Worm (Caenorhabditis elegans) whole organism, early embryonic: ENCODE data around the gene C33D3.3.

ENCODE experiments used
- B0310.2 ChIP-seq: sonication (generic microtip); optimal IDR thresholded peaks from 2 replicates; lab custom pipeline; 2016; ENCODE audit warnings: mild to moderate bottlenecking, missing genetic modification characterization, missing compliant biosample characterization
- F13C5.2 ChIP-seq: sonication (generic microtip); optimal IDR thresholded peaks from 2 replicates; lab custom pipeline; 2017; ENCODE audit warnings: mild to moderate bottlenecking, missing genetic modification characterization, inconsistent platforms, missing compliant biosample characterization
- aly-1 ChIP-seq: sonication (generic microtip); optimal IDR thresholded peaks from 2 replicates; lab custom pipeline; 2016; ENCODE audit warnings: missing genetic modification characterization, missing compliant biosample characterization
- ama-1 ChIP-seq: fragments of 150-350 bp; optimal IDR thresholded peaks from 2 replicates; lab custom pipeline; 2014
- ceh-13 ChIP-seq: fragments of 200-800 bp; sonication (Bioruptor generic); optimal IDR thresholded peaks from 2 replicates; lab custom pipeline; 2018; ENCODE audit warnings: mild to moderate bottlenecking, missing genetic modification characterization, missing compliant biosample characterization
- ceh-36 ChIP-seq: sonication (generic microtip); optimal IDR thresholded peaks from 2 replicates; lab custom pipeline; 2016; ENCODE audit warnings: missing genetic modification characterization, inconsistent platforms, missing compliant biosample characterization
- ets-7 ChIP-seq: sonication (generic microtip); optimal IDR thresholded peaks from 2 replicates; lab custom pipeline; 2016; ENCODE audit warnings: missing genotype, missing genetic modification characterization, missing compliant biosample characterization
- flt-1 ChIP-seq: fragments of 200-800 bp; sonication (Bioruptor generic); IDR thresholded peaks from 2 replicates; pipeline ENCODE4 v1.3.6; 2022; ENCODE audit warnings: missing genetic modification characterization, missing compliant biosample characterization
- hmbx-1 ChIP-seq: sonication (generic microtip); optimal IDR thresholded peaks from 2 replicates; lab custom pipeline; 2016; ENCODE audit warnings: mild to moderate bottlenecking, missing genetic modification characterization, missing compliant biosample characterization
- hmg-4 ChIP-seq: fragments of 200-800 bp; sonication (Bioruptor generic); optimal IDR thresholded peaks from 2 replicates; lab custom pipeline; 2018; ENCODE audit warnings: mild to moderate bottlenecking, missing genetic modification characterization, missing compliant biosample characterization
- hnd-1 ChIP-seq: sonication (generic microtip); optimal IDR thresholded peaks from 2 replicates; lab custom pipeline; 2016; ENCODE audit warnings: missing genetic modification characterization, missing compliant biosample characterization
- pes-1 ChIP-seq: fragments of 200-800 bp; sonication (Bioruptor generic); IDR thresholded peaks from 2 replicates; pipeline ENCODE4 v1.3.6; 2022; ENCODE audit warnings: missing genetic modification reagents, missing genetic modification characterization, missing compliant biosample characterization
- scrt-1 ChIP-seq: fragments of 200-800 bp; sonication (Bioruptor generic); IDR thresholded peaks from 2 replicates; pipeline ENCODE4 v1.3.6; 2022; ENCODE audit warnings: missing genetic modification characterization, missing compliant biosample characterization
- sea-1 ChIP-seq: fragments of 200-800 bp; sonication (Bioruptor generic); conservative IDR thresholded peaks from 2 replicates; pipeline ENCODE4 v1.3.6; 2022; ENCODE audit warnings: missing genetic modification characterization, missing compliant biosample characterization
- tbx-11 ChIP-seq: fragments of 200-800 bp; sonication (Bioruptor generic); IDR thresholded peaks from 2 replicates; pipeline ENCODE4 v1.3.6; 2022; ENCODE audit warnings: missing genetic modification characterization, missing compliant biosample characterization
- tbx-37 ChIP-seq: fragments of 200-800 bp; sonication (Bioruptor generic); conservative IDR thresholded peaks from 2 replicates; pipeline ENCODE4 v1.3.6; 2022; ENCODE audit warnings: missing genetic modification reagents, missing genetic modification characterization, missing compliant biosample characterization
- tra-4 ChIP-seq: sonication (generic microtip); optimal IDR thresholded peaks from 2 replicates; lab custom pipeline; 2017; ENCODE audit warnings: missing genetic modification characterization, missing compliant biosample characterization

C33D3.3 gene

DNA sequence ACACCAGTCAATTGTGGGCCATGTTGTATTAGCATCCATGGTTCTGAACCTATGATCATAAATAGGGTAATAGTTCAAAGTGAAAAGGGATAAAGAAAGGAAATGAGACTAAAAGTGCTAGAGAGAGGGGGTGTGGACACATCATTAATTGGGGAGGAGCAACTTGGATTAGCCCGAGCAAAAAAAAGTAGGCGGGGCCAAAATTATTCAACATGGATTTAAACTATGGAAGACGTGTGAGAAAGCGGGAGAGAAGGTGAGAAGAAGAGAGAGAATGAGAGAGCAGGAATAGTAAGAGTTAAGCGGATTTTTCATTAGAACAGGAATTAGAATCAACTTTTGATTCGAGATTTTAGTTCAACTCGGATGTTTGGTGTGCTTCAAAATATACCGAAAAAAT is 21.6 kb upstream of the C33D3.3 start, which contains the start of gene C39B10.1:
TSS of gene C39B10.1 (minus strand) at position 101 of the 400 bp plus-strand sequence.
- TF ChIP-seq tra-4 (tag; lab: Kevin White, UChicago): no peak
- TF ChIP-seq hmbx-1 (tag; lab: Kevin White, UChicago): no peak
- no peak for TF ChIP-seq scrt-1 (GFP tag; lab: Robert Waterston, UW)
- TF ChIP-seq F13C5.2 (tag; lab: Kevin White, UChicago): no peak
- TF ChIP-seq pes-1 (GFP tag; lab: Robert Waterston, UW): no peak
- TF ChIP-seq hmg-4: no peak

DNA sequence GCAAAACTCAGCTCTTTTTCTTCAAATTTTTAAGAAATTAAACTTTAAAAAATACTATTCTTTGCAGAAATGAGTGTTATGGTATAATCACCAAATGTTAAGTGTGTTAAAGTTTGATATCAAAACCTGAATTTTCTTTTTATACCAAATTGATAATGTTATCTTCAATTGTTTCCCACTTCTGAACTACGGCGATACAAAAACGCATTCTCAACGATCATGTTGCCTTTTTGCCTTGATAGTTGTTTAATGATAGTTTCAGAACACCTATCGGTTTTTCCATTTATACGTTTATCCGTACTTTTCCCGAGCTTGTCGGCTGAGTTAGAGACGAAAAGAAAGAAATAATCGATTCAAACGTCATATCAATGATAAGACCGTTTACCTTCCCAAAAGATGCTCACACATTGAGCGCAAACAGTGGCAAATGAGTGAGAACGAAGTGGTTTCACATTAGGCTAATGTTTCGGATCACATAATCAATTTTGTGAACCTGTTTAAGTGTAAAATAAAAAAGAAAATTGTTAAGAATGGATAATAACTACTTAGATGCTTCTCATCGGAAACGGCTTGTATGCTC is 10.1 kb upstream of the C33D3.3 start, which contains the start of gene elt-4:
TSS of gene elt-4 (plus strand) at position 530 of the 580 bp plus-strand sequence.
- TF ChIP-seq pes-1 (GFP tag; lab: Robert Waterston, UW) (no peak), F13C5.2 (tag; lab: Kevin White, UChicago) (no peak)

DNA sequence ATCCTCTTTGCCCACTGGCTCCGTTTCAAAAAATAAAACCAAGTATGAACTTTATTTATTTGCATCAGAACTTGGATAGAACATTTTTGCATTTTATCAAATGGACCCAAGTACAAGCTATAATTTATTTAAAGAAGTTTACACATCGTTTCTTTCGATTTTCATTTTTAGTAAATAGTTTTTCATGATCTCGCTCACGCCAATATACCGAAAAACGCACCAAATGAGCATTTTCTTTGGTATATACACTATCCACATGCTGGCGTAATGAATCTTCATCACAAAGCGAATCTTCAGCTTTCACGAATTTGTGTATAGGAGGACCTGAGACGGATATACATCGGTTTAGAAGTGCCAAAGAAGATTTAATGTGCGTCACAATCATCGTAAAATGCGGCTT is 8.6 kb upstream of the C33D3.3 start, which contains the start of gene C39B10.7:
TSS of gene C39B10.7 (plus strand) at position 301 of the 400 bp plus-strand sequence.
- TF ChIP-seq ceh-13 (GFP tag; lab: Kevin White, UChicago): no peak
- TF ChIP-seq tra-4 (tag; lab: Kevin White, UChicago): no peak
- no peak for TF ChIP-seq B0310.2 (tag; lab: Kevin White, UChicago)
- no peak for TF ChIP-seq hmbx-1 (tag; lab: Kevin White, UChicago)
- TF ChIP-seq hmg-4: no peak
- no peak for TF ChIP-seq aly-1 (tag; lab: Kevin White, UChicago)
- TF ChIP-seq pes-1 (GFP tag; lab: Robert Waterston, UW): no peak
- no peak for TF ChIP-seq tbx-37 (GFP tag; lab: Robert Waterston, UW)
- TF ChIP-seq sea-1: no peak
- TF ChIP-seq ceh-36: no peak
- TF ChIP-seq hnd-1 (tag; lab: Kevin White, UChicago): no peak

DNA sequence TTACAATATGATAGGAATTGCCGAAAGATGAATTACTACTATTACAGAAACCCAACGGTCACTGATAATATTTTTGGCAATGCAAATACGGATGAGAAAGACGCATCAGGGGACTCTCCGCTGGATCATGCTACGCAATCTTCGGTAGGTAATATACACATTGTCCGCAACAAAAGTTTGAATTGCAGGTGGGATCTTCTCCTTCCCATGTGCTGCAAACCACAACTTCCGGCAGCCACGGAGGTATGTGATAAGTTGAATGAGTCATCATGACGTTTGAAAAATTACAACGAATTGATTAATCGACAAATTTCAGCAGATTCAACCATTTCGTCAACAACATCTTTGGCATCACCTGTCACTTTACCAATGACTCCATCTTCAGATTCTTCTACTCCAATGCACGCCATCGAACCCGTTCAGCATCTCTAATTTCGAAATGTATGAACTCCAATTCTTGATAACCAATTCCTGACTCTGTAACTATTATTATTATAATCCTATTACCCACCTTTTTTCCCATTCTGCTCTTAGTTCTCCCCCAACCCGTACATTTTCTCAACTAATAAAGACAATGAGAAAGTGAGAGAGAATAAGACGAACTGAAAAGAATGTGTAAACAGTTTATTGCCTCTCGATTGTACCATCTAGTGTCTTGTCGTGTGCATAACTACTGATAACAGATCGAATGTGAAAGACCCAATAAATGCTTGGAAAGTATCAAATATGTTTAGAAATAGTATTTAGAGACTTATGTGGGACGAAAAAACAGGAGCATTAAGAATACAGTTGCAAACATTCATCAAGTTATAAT is 7.8 kb upstream of the C33D3.3 start:
- TF ChIP-seq hmg-4 (no peak), F13C5.2 (tag; lab: Kevin White, UChicago) (no peak), ama-1 (no peak)

DNA sequence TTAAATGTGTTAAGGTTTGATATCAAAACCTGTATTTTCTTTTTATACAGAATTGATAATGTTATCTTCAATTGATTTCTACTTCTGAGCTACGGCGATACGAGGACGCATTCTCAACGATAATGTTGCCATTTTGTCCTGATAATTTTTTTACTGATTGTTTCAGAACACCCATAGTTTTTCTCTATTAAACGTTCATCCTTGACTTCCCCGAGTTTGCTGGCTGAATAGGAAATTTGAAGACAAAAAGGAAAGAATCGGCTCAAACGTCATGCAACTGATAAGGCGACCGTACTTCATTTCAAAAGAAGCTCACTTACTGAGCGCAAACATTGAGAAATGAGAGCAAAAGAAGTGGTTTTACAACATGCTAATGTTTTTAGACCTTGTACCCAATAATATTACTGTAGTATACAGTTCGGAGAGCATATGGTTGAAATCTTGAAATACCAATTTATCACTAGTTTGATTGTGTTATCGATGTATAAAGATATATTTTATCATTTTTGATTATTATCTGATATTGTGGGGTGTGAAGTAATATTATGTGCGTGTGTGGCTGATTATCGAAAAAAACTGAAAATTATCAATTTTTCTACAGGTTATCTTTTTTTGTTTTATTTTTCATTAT is 5.9 kb upstream of the C33D3.3 start:
- TF ChIP-seq sea-1: no peak
- TF ChIP-seq aly-1 (tag; lab: Kevin White, UChicago): no peak
- TF ChIP-seq flt-1 (GFP tag; lab: Robert Waterston, UW): no peak
- TF ChIP-seq hmg-4: no peak
- TF ChIP-seq B0310.2 (tag; lab: Kevin White, UChicago): no peak
- no peak for TF ChIP-seq ceh-36

DNA sequence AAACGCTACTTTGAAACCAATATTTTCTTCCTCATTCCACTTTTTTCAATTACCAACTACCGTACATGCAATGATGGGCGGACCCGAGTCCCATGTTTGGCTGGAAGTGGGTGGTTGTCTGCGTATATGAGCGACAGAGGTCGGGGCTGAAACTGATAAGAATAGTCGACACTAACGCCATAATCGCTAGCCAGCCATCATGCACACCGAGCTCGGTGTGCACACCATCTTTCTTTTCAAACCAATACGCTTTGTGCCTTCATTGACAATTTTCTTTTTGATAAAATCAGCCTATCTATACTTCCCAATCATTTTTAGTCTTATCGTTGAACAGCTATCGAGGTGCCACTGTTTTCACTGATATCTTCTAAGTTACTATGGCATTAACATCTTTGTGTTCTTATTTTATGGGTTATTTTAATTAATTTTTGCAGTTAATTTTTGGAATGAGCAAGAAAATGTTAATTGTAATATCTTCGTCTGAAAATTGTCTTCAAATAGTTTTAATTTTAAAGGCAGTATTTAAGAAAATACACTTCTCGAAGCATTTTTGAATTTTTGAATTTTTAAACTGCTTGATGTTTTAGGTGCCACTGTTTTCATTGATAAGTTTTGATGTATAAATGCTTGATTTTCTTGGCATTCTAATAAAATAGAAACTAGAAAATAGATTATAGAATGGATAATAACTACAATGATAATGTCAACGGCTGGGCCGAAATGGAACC is 4.4 kb upstream of the C33D3.3 start, which contains the start of gene elt-2:
TSS of gene elt-2 (plus strand) at position 678 of the 728 bp plus-strand sequence.
- TF ChIP-seq tbx-37 (GFP tag; lab: Robert Waterston, UW) (no peak), F13C5.2 (tag; lab: Kevin White, UChicago) (no peak), hnd-1 (tag; lab: Kevin White, UChicago) (no peak), ets-7 (tag; lab: Kevin White, UChicago) (no peak), flt-1 (GFP tag; lab: Robert Waterston, UW) (no peak), aly-1 (tag; lab: Kevin White, UChicago) (no peak), ceh-13 (GFP tag; lab: Kevin White, UChicago) (no peak), sea-1 (no peak), tbx-11 (no peak), B0310.2 (tag; lab: Kevin White, UChicago) (no peak), hmg-4 (no peak), pes-1 (GFP tag; lab: Robert Waterston, UW) (no peak)

DNA sequence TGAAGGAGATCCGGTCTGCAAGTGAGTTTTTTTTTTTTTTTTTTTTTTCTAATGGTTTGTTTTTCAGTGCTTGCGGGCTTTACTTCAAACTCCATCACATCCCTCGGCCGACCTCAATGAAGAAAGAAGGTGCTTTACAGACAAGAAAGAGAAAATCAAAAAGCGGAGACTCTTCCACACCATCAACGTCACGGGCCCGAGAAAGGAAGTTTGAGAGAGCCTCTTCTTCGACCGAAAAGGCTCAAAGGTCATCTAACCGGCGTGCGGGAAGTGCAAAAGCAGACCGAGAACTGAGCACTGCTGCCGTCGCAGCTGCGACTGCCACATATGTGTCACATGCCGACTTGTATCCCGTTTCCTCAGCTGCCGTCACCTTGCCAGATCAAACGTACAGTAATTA is 2.9 kb upstream of the C33D3.3 start:
- TF ChIP-seq ets-7 (tag; lab: Kevin White, UChicago) (no peak), F13C5.2 (tag; lab: Kevin White, UChicago) (no peak), scrt-1 (GFP tag; lab: Robert Waterston, UW) (no peak), hmbx-1 (tag; lab: Kevin White, UChicago) (no peak), ama-1 (no peak), flt-1 (GFP tag; lab: Robert Waterston, UW) (no peak), aly-1 (tag; lab: Kevin White, UChicago) (no peak)

DNA sequence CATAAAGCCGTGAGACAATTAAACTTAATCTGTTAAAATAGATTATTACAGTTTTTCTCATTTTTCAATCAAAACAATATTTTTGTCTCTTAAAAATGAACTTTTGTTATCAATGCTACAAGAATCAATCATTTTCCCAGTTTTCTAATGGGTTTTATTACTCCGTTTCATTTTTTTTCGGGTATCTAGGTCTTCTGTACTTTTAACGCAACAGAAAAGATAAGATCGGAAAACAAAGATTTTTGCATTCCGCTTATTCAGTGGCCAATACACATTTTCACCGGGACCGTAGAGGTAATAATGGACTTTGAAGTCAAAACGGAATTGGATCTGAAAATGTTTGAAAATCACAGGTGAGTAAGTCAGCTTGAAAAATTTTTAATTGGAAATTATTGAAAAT is 3.6 kb downstream of the C33D3.3 start, which contains the start of gene C33D3.4:
TSS of gene C33D3.4 (plus strand) at position 301 of the 400 bp plus-strand sequence.
- TF ChIP-seq ceh-13 (GFP tag; lab: Kevin White, UChicago) (no peak), F13C5.2 (tag; lab: Kevin White, UChicago) (no peak), tra-4 (tag; lab: Kevin White, UChicago) (no peak), ama-1 (no peak), ceh-36 (no peak), tbx-11 (no peak), hnd-1 (tag; lab: Kevin White, UChicago) (no peak), tbx-37 (GFP tag; lab: Robert Waterston, UW) (no peak), hmg-4 (no peak)
